Worm (Caenorhabditis elegans) whole organism, L4 larva: ENCODE data around the gene csn-5.

Source experiments
- F10B5.3 ChIP-seq: sonication (generic microtip); optimal IDR thresholded peaks from 2 replicates; lab custom pipeline; 2016; ENCODE audit warnings: mild to moderate bottlenecking, missing genetic modification characterization, missing compliant biosample characterization
- F49E8.2 ChIP-seq: sonication (generic microtip); optimal IDR thresholded peaks from 2 replicates; lab custom pipeline; 2016; ENCODE audit warnings: missing compliant biosample characterization, mild to moderate bottlenecking, missing genetic modification characterization, borderline replicate concordance
- T20F7.1 ChIP-seq: fragments of 200-800 bp; sonication (Bioruptor generic); optimal IDR thresholded peaks from 2 replicates; lab custom pipeline; 2018; ENCODE audit warnings: mild to moderate bottlenecking, missing genetic modification characterization, missing compliant biosample characterization
- Y75B8A.6 ChIP-seq: fragments of 200-800 bp; sonication (Bioruptor generic); IDR thresholded peaks from 2 replicates; pipeline ENCODE4 v1.3.6; 2022; ENCODE audit warnings: missing genetic modification reagents, missing genetic modification characterization, missing compliant biosample characterization
- ZK546.5 ChIP-seq, 2 experiments: sonication (generic microtip); optimal IDR thresholded peaks; 2 replicates each; lab custom pipeline; 2017; ENCODE audit warnings: missing biosample characterization in 2 of 2, missing genetic modification characterization in 2 of 2
- aly-2 ChIP-seq: sonication (generic microtip); optimal IDR thresholded peaks from 2 replicates; lab custom pipeline; 2018; ENCODE audit warnings: missing biosample characterization, missing genetic modification characterization
- attf-4 ChIP-seq: sonication (generic microtip); optimal IDR thresholded peaks from 3 replicates; lab custom pipeline; 2017; ENCODE audit warnings: missing biosample characterization, missing genetic modification characterization
- ceh-20 ChIP-seq: fragments of 200-800 bp; sonication (Bioruptor generic); IDR thresholded peaks from 2 replicates; pipeline ENCODE4 v1.3.6; 2022; ENCODE audit warnings: missing genetic modification reagents, missing genetic modification characterization, missing compliant biosample characterization
- ces-1 ChIP-seq: fragments of 150-350 bp; sonication (generic microtip); optimal IDR thresholded peaks from 4 replicates; lab custom pipeline; 2014; ENCODE audit warnings: missing biosample characterization, missing genetic modification reagents, missing genetic modification characterization
- dmd-6 ChIP-seq: fragments of 200-800 bp; sonication (Bioruptor generic); IDR thresholded peaks from 2 replicates; pipeline ENCODE4 v1.3.6; 2022; ENCODE audit warnings: missing genetic modification reagents, missing genetic modification characterization, missing compliant biosample characterization
- dmd-9 ChIP-seq: fragments of 200-800 bp; sonication (Bioruptor generic); IDR thresholded peaks from 2 replicates; pipeline ENCODE4 v1.3.6; 2022; ENCODE audit warnings: missing genetic modification reagents, missing genetic modification characterization, missing compliant biosample characterization
- dpl-1 ChIP-seq: fragments of 150-350 bp; optimal IDR thresholded peaks from 2 replicates; lab custom pipeline; 2014; ENCODE audit warnings: missing biosample characterization, missing genetic modification reagents, missing genetic modification characterization
- duxl-1 ChIP-seq: sonication (generic microtip); optimal IDR thresholded peaks from 2 replicates; lab custom pipeline; 2016; ENCODE audit warnings: mild to moderate bottlenecking, missing genetic modification characterization, moderate library complexity, missing compliant biosample characterization; ENCODE audit not compliant: poor library complexity
- dve-1 ChIP-seq: sonication (generic microtip); optimal IDR thresholded peaks from 2 replicates; lab custom pipeline; 2017; ENCODE audit warnings: antibody characterized with exemption, mild to moderate bottlenecking, missing genetic modification characterization, missing compliant biosample characterization; ENCODE audit not compliant: insufficient read depth
- fkh-10 ChIP-seq: fragments of 150-350 bp; optimal IDR thresholded peaks from 2 replicates; lab custom pipeline; 2014; ENCODE audit warnings: missing biosample characterization, missing genetic modification reagents, missing genetic modification characterization
- gei-8 ChIP-seq: fragments of 200-800 bp; sonication (Bioruptor generic); optimal IDR thresholded peaks from 2 replicates; lab custom pipeline; 2018; ENCODE audit warnings: mild to moderate bottlenecking, missing genetic modification characterization, missing compliant biosample characterization
- hif-1 ChIP-seq, 2 experiments: sonication (generic microtip); optimal IDR thresholded peaks; 2 replicates each; lab custom pipeline; 2016 to 2017; ENCODE audit warnings: missing compliant biosample characterization in 2 of 2, missing genetic modification characterization in 2 of 2, missing genetic modification reagents in 2 of 2, missing genotype in 2 of 2, mild to moderate bottlenecking in 1 of 2
- hlh-11 ChIP-seq: fragments of 200-800 bp; sonication (Bioruptor generic); optimal IDR thresholded peaks from 2 replicates; lab custom pipeline; 2018; ENCODE audit warnings: mild to moderate bottlenecking, missing genetic modification characterization, missing compliant biosample characterization
- hlh-30 ChIP-seq: sonication (generic microtip); optimal IDR thresholded peaks from 2 replicates; lab custom pipeline; 2017; ENCODE audit warnings: antibody characterized with exemption, mild to moderate bottlenecking, missing genetic modification characterization, missing compliant biosample characterization; ENCODE audit not compliant: insufficient read depth
- jun-1 ChIP-seq: fragments of 150-350 bp; optimal IDR thresholded peaks from 2 replicates; lab custom pipeline; 2014; ENCODE audit warnings: missing biosample characterization, missing genetic modification reagents, missing genetic modification characterization
- lin-1 ChIP-seq: fragments of 200-800 bp; sonication (Bioruptor generic); IDR thresholded peaks from 2 replicates; pipeline ENCODE4 v1.3.6; 2022; ENCODE audit warnings: missing genetic modification reagents, missing genetic modification characterization, missing compliant biosample characterization
- lin-13 ChIP-seq: fragments of 150-350 bp; optimal IDR thresholded peaks from 2 replicates; lab custom pipeline; 2014; ENCODE audit warnings: missing biosample characterization, missing genetic modification reagents, missing genetic modification characterization
- lin-15B ChIP-seq: fragments of 150-350 bp; sonication (generic microtip); optimal IDR thresholded peaks from 3 replicates; lab custom pipeline; 2014; ENCODE audit warnings: missing biosample characterization, missing genetic modification characterization
- lin-29 ChIP-seq: fragments of 200-800 bp; sonication (Bioruptor generic); IDR thresholded peaks from 2 replicates; pipeline ENCODE4 v1.3.6; 2022; ENCODE audit warnings: missing genetic modification reagents, missing genetic modification characterization, missing compliant biosample characterization
- lin-38 ChIP-seq: fragments of 200-800 bp; sonication (Bioruptor generic); IDR thresholded peaks from 2 replicates; pipeline ENCODE4 v1.3.6; 2022; ENCODE audit warnings: missing genetic modification reagents, missing genetic modification characterization, missing compliant biosample characterization
- lir-3 ChIP-seq: sonication (generic microtip); optimal IDR thresholded peaks from 2 replicates; lab custom pipeline; 2016; ENCODE audit warnings: mild to moderate bottlenecking, missing genetic modification characterization, missing compliant biosample characterization
- lsy-2 ChIP-seq, 2 experiments: fragments of 150-350 bp in 1 of 2; sonication (generic microtip) in 1 of 2; optimal IDR thresholded peaks; 2 replicates each; lab custom pipeline; 2014 to 2017; ENCODE audit warnings: missing biosample characterization in 2 of 2, missing genetic modification characterization in 2 of 2
- madf-5 ChIP-seq, 2 experiments: fragments of 200-800 bp; sonication (Bioruptor generic); IDR thresholded peaks; 2 replicates each; pipeline ENCODE4 v1.3.6; 2022; ENCODE audit warnings: missing compliant biosample characterization in 2 of 2, missing genetic modification characterization in 2 of 2
- mdl-1 ChIP-seq, 2 experiments: fragments of 150-350 bp in 1 of 2; sonication (generic microtip) in 1 of 2; optimal IDR thresholded peaks; 2 replicates each; lab custom pipeline; 2014 to 2017; ENCODE audit warnings: missing biosample characterization in 2 of 2, missing genetic modification characterization in 2 of 2
- mdt-29 ChIP-seq: fragments of 200-800 bp; sonication (Bioruptor generic); IDR thresholded peaks from 2 replicates; pipeline ENCODE4 v1.3.6; 2022; ENCODE audit warnings: missing genetic modification reagents, missing genetic modification characterization, missing compliant biosample characterization
- mep-1 ChIP-seq: fragments of 150-350 bp; sonication (generic microtip); optimal IDR thresholded peaks from 3 replicates; lab custom pipeline; 2014; ENCODE audit warnings: missing biosample characterization, missing genetic modification characterization
- mes-2 ChIP-seq: sonication (generic microtip); optimal IDR thresholded peaks from 2 replicates; lab custom pipeline; 2016; ENCODE audit warnings: missing genotype, mild to moderate bottlenecking, missing genetic modification characterization, missing compliant biosample characterization; ENCODE audit not compliant: poor library complexity, severe bottlenecking
- nhr-11 ChIP-seq: fragments of 150-350 bp; optimal IDR thresholded peaks from 2 replicates; lab custom pipeline; 2014; ENCODE audit warnings: missing biosample characterization, missing genetic modification characterization
- nhr-25 ChIP-seq: sonication (generic microtip); optimal IDR thresholded peaks from 2 replicates; lab custom pipeline; 2017; ENCODE audit warnings: missing genetic modification characterization, mild to moderate bottlenecking, missing compliant biosample characterization, antibody characterized with exemption, moderate library complexity, borderline replicate concordance; ENCODE audit not compliant: insufficient read depth
- nhr-28 ChIP-seq: fragments of 150-350 bp; optimal IDR thresholded peaks from 2 replicates; lab custom pipeline; 2014; ENCODE audit warnings: missing biosample characterization, missing genetic modification characterization
- nhr-41 ChIP-seq: fragments of 200-800 bp; sonication (Bioruptor generic); IDR thresholded peaks from 2 replicates; pipeline ENCODE4 v1.3.6; 2022; ENCODE audit warnings: missing genetic modification reagents, missing genetic modification characterization, missing compliant biosample characterization
- nhr-48 ChIP-seq: sonication (generic microtip); optimal IDR thresholded peaks from 2 replicates; lab custom pipeline; 2016; ENCODE audit warnings: mild to moderate bottlenecking, missing genetic modification characterization, missing compliant biosample characterization
- nhr-76 ChIP-seq: fragments of 150-350 bp; optimal IDR thresholded peaks from 2 replicates; lab custom pipeline; 2014; ENCODE audit warnings: missing biosample characterization, missing genetic modification characterization
- nhr-77 ChIP-seq: fragments of 150-350 bp; optimal IDR thresholded peaks from 2 replicates; lab custom pipeline; 2014; ENCODE audit warnings: missing biosample characterization, missing genetic modification characterization
- pqm-1 ChIP-seq: sonication (generic microtip); optimal IDR thresholded peaks from 2 replicates; lab custom pipeline; 2017; ENCODE audit warnings: missing biosample characterization, missing genetic modification characterization
- rbr-2 ChIP-seq: sonication (generic microtip); optimal IDR thresholded peaks from 2 replicates; lab custom pipeline; 2016; ENCODE audit warnings: missing genotype, missing genetic modification characterization, missing compliant biosample characterization
- sdz-12 ChIP-seq: fragments of 200-800 bp; sonication (Bioruptor generic); optimal IDR thresholded peaks from 2 replicates; lab custom pipeline; 2018; ENCODE audit warnings: mild to moderate bottlenecking, missing genetic modification characterization, missing compliant biosample characterization
- set-16 ChIP-seq: fragments of 200-800 bp; sonication (Bioruptor generic); IDR thresholded peaks from 2 replicates; pipeline ENCODE4 v1.3.6; 2022; ENCODE audit warnings: missing genetic modification reagents, missing genetic modification characterization, missing compliant biosample characterization
- vab-7 ChIP-seq: fragments of 200-800 bp; sonication (Bioruptor generic); IDR thresholded peaks from 2 replicates; pipeline ENCODE4 v1.3.6; 2022; ENCODE audit warnings: missing genetic modification reagents, missing genetic modification characterization, missing compliant biosample characterization
- zag-1 ChIP-seq: fragments of 150-350 bp; optimal IDR thresholded peaks from 2 replicates; lab custom pipeline; 2014; ENCODE audit warnings: missing biosample characterization, missing genetic modification characterization
- zfp-3 ChIP-seq: fragments of 200-800 bp; sonication (Bioruptor generic); conservative IDR thresholded peaks from 2 replicates; pipeline ENCODE4 v1.3.6; 2022; ENCODE audit warnings: missing genetic modification reagents, missing genetic modification characterization, missing compliant biosample characterization
- ztf-7 ChIP-seq: fragments of 150-350 bp; optimal IDR thresholded peaks from 2 replicates; lab custom pipeline; 2014; ENCODE audit warnings: missing biosample characterization, missing genetic modification characterization

Gene csn-5

DNA sequence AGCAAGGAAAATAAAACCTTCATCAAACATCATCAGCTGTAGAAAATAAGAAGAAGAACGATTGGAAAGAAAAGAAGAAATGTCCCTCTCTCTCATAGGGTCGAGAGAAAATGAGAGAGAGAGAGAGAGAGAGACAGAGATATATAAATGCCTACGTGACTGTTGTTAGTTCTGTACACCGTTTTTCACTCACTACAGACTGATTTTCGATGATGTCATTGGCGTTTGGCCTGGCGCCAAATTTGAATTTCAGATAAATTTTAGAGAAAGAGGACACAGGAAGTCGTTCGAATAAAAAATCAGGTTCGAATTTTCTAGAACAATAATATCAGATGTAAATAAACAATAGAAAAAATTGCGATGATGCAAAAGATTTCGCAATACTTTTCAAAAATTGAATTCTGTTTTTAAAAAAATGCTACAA lies 6.6 kb downstream of the csn-5 start (continued):
- TF ChIP-seq Y75B8A.6 (GFP tag; lab: Robert Waterston, UW) (peak; percentile 43; the same call in 1 of the 2 replicates), aly-2 (no peak), ces-1 (GFP tag; lab: Kevin White, UChicago) (no peak), zag-1 (tag; lab: Kevin White, UChicago) (no peak), nhr-77 (tag; lab: Kevin White, UChicago) (peak; percentile 72), nhr-41 (GFP tag; lab: Robert Waterston, UW) (no peak), gei-8 (GFP tag; lab: Kevin White, UChicago) (no peak), hlh-30 (tag; lab: Kevin White, UChicago) (peak; percentile 51), vab-7 (GFP tag; lab: Robert Waterston, UW) (no peak), nhr-25 (tag; lab: Kevin White, UChicago) (no peak), madf-5 (GFP tag; IDR thresholded peaks at IDR 0.05; lab: Robert Waterston, UW) (no peak), F49E8.2 (tag; lab: Kevin White, UChicago) (no peak), lin-1 (no peak), lir-3 (tag; lab: Kevin White, UChicago) (no peak), F10B5.3 (tag; lab: Kevin White, UChicago) (no peak)

DNA sequence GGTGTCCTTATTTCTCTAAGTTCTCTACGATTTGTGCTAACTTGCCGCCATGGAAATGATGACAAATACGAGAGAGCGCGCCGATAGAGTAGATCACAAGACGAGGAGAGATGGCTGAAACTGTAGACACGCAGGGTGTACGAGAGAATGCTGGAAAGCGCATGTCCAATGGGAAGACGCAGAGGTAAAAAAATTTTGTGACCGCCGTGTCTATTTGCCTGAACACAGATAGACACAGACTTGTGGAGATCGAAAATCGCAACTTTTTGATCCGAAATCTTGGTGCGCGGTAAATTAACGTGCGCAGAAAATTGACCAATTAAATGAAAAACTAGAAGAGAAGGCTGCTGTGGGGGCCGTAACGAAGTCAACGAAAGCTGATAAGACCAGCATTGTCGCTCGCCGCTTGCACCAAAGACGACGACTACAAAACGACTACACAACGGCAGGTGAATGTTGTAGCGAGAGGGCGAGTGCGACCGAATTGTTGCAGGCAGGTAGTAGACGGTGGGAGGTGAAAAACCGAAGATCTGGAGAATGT lies 7.9 kb downstream of the csn-5 start:
- TF ChIP-seq duxl-1 (tag; lab: Kevin White, UChicago) (peak; percentile 31), fkh-10 (GFP tag; lab: Kevin White, UChicago) (no peak), zag-1 (tag; lab: Kevin White, UChicago) (no peak), pqm-1 (tag; lab: Kevin White, UChicago) (no peak), zfp-3 (GFP tag; lab: Robert Waterston, UW) (no peak), mdl-1 (tag; optimal IDR thresholded peaks at IDR 0.05; lab: Kevin White, UChicago) (peak; percentile 72 to 78), hlh-30 (tag; lab: Kevin White, UChicago) (peak; percentile 94), dmd-6 (GFP tag; lab: Robert Waterston, UW) (peak; percentile 72), jun-1 (tag; lab: Kevin White, UChicago) (peak; percentile 62), rbr-2 (peak; percentile 42), ZK546.5 (tag; optimal IDR thresholded peaks at IDR 0.05; lab: Kevin White, UChicago) (no peak), ceh-20 (0 out of 2 replicates have a peak, but pooled peaks have one; percentile 23), mdt-29 (no peak), attf-4 (tag; lab: Kevin White, UChicago) (no peak), set-16 (GFP tag; lab: Robert Waterston, UW) (0 out of 2 replicates have a peak, but pooled peaks have one; percentile 16), ztf-7 (no peak), hlh-11 (tag; lab: Kevin White, UChicago) (peak; percentile 89), mes-2 (peak; percentile 59), dpl-1 (GFP tag; lab: Kevin White, UChicago) (peak; percentile 60), nhr-48 (tag; lab: Kevin White, UChicago) (peak; percentile 95), lin-38 (GFP tag; lab: Robert Waterston, UW) (peak; percentile 42; the same call in 1 of the 2 replicates), lsy-2 (tag; optimal IDR thresholded peaks at IDR 0.05; lab: Kevin White, UChicago) (peak; percentile 5 to 58), T20F7.1 (GFP tag; lab: Kevin White, UChicago) (peak; percentile 49), dmd-9 (GFP tag; lab: Robert Waterston, UW) (no peak), mep-1 (tag; lab: Kevin White, UChicago) (peak; percentile 67), hif-1 (tag; optimal IDR thresholded peaks at IDR 0.05; lab: Kevin White, UChicago) (peak in 1 of 2 experiments; percentile 85), nhr-25 (tag; lab: Kevin White, UChicago) (peak; percentile 74), lin-29 (GFP tag; lab: Robert Waterston, UW) (no peak), sdz-12 (GFP tag; lab: Kevin White, UChicago) (no peak), nhr-76 (peak; percentile 1), dve-1 (peak; percentile 82), lin-15B (no peak), gei-8 (GFP tag; lab: Kevin White, UChicago) (peak; percentile 12), nhr-28 (tag; lab: Kevin White, UChicago) (peak; percentile 88), nhr-11 (tag; lab: Kevin White, UChicago) (peak; percentile 84), lin-13 (GFP tag; lab: Kevin White, UChicago) (peak; percentile 62)
